Worm (Caenorhabditis elegans): ENCODE data around the gene srw-44.

DNA sequence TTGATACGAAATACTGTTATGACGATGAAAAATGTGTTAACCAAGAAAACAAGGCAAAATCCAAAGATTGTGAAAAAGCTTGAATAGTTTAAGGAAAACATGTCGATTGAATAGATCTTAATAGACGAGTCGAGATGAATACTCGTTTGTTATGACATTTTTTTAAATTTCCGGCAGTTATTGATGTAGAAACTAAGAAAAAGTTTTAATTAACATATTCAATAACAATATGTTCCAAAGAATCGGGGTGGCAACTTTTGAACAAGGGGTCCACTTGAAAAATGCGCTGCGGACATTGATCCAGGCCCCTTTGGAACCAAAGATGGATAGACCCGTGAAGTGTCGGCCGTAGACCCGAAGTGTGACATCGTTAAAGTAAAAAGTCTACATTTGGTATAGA lies 8.9 kb upstream of the srw-44 start, which contains the start of gene str-61:
- TF ChIP-seq sox-4 (tag; optimal IDR thresholded peaks at IDR 0.05) = no peak
- no peak for TF ChIP-seq hlh-8 (tag; optimal IDR thresholded peaks at IDR 0.05)
- no peak for TF ChIP-seq nhr-11 (tag; optimal IDR thresholded peaks at IDR 0.05)
- TF ChIP-seq fkh-10 (GFP tag; optimal IDR thresholded peaks at IDR 0.05) = no peak
- no peak for TF ChIP-seq hlh-15 (tag; optimal IDR thresholded peaks at IDR 0.05)
- TF ChIP-seq npax-4 (tag; optimal IDR thresholded peaks at IDR 0.05) = no peak
- no peak for TF ChIP-seq pag-3 (tag; optimal IDR thresholded peaks at IDR 0.05; ENCODE audit: borderline replicate concordance)

Measured in whole organism, late embryonic.